Worm (Caenorhabditis elegans): ENCODE data around the gene F20C5.5.

F20C5.5 gene

ce11 chrIV:8725345-8725744 lies 44.1 kb downstream of the F20C5.5 start, which contains the start of gene pgm-3:
Gene pgm-3 (plus strand): TSS chrIV:8725722.
- TF ChIP-seq unc-39 (tag; optimal IDR thresholded peaks at IDR 0.05) (no peak), pqm-1 (tag; optimal IDR thresholded peaks at IDR 0.05) (peak; percentile 32), lin-15B (tag; optimal IDR thresholded peaks at IDR 0.05) (peak; percentile 2), elt-2 (tag; optimal IDR thresholded peaks at IDR 0.05) (peak; percentile 64), mml-1 (tag; optimal IDR thresholded peaks at IDR 0.05) (no peak), R02D3.7 (tag; optimal IDR thresholded peaks at IDR 0.05) (peak; percentile 15)

ce11 chrIV:8724907-8725306 lies 44.5 kb downstream of the F20C5.5 start:
- TF ChIP-seq snpc-4 (tag; optimal IDR thresholded peaks at IDR 0.05) (no peak), eor-1 (tag; optimal IDR thresholded peaks at IDR 0.05) (no peak), pqm-1 (tag; optimal IDR thresholded peaks at IDR 0.05) (no peak), sea-2 (GFP tag; optimal IDR thresholded peaks at IDR 0.05) (no peak), unc-39 (tag; optimal IDR thresholded peaks at IDR 0.05) (no peak)

- no peak for TF ChIP-seq lin-15B (tag; optimal IDR thresholded peaks at IDR 0.05)
- no peak for TF ChIP-seq lsy-12 (tag; optimal IDR thresholded peaks at IDR 0.05)
- no peak for TF ChIP-seq nhr-43 (tag; optimal IDR thresholded peaks at IDR 0.05; ENCODE audit: poor library complexity, severe bottlenecking)
- no peak for TF ChIP-seq nhr-28 (tag; optimal IDR thresholded peaks at IDR 0.05)
- no peak for TF ChIP-seq fkh-2 (tag; optimal IDR thresholded peaks at IDR 0.05)
- no peak for TF ChIP-seq unc-62 (GFP tag; optimal IDR thresholded peaks at IDR 0.05)
- no peak for TF ChIP-seq ztf-4 (tag; optimal IDR thresholded peaks at IDR 0.05)
- no peak for TF ChIP-seq aly-2 (tag; optimal IDR thresholded peaks at IDR 0.05)
- no peak for TF ChIP-seq snpc-4 (tag; optimal IDR thresholded peaks at IDR 0.05)
- no peak for TF ChIP-seq pha-4 (tag; optimal IDR thresholded peaks at IDR 0.05)
- TF ChIP-seq mml-1 (tag; optimal IDR thresholded peaks at IDR 0.05) = no peak
- TF ChIP-seq nhr-67 (tag; optimal IDR thresholded peaks at IDR 0.05) = no peak
- no peak for TF ChIP-seq hmg-11 (tag; optimal IDR thresholded peaks at IDR 0.05)
- no peak for TF ChIP-seq egl-5 (tag; optimal IDR thresholded peaks at IDR 0.05)
- TF ChIP-seq R02D3.7 (tag; optimal IDR thresholded peaks at IDR 0.05) = no peak
- TF ChIP-seq nhr-11 (tag; optimal IDR thresholded peaks at IDR 0.05) = no peak
These were observed 45.7 kb downstream of the F20C5.5 start, which contains the start of gene F21D5.9 for ce11 chrIV:8723720-8724119. Gene F21D5.9 (plus strand): TSS chrIV:8724020.

ce11 chrIV:8722801-8723200 lies 46.6 kb downstream of the F20C5.5 start:
- TF ChIP-seq egl-5 (tag; optimal IDR thresholded peaks at IDR 0.05) (no peak), snpc-4 (tag; optimal IDR thresholded peaks at IDR 0.05) (no peak)

- TF ChIP-seq nhr-67 (tag; optimal IDR thresholded peaks at IDR 0.05) = no peak
These were observed 51.3 kb downstream of the F20C5.5 start, which contains the start of gene H23L24.1 for ce11 chrIV:8718153-8718552. Gene H23L24.1 (plus strand): TSS chrIV:8718453.

Measured in whole organism, L3 larva.